Worm (Caenorhabditis elegans) whole organism, dauer: ENCODE results near the gene K01B6.3.

ENCODE experiments used
- unc-62 ChIP-seq: sonication (generic microtip); optimal IDR thresholded peaks from 2 replicates; lab custom pipeline; 2017; ENCODE audit warnings: missing biosample characterization, missing genetic modification reagents, missing genetic modification characterization

The K01B6.3 gene

DNA sequence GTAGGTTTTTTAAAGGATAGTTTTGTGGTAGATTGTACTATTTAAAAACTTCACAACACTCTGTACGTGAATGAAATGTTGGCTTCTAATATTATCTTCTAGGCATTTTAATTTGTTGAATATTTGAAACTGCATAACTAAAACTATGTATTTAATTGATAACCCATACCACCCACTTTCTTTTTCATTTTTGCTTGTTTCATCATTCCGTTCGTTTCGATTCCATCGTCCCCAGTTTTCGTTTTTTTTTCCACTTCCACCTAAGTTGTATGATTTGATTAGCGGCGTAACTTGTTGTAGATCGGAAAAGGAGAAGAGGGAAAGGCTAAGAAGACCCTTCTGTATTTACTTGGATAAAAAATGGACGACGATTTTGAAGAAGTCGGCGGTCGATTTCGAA is at the start of gene K01B6.3:
Gene K01B6.3 (plus strand): TSS at position 301 of the 400 bp plus-strand sequence.
- TF ChIP-seq unc-62 (GFP tag; lab: Kevin White, UChicago), result no peak

DNA sequence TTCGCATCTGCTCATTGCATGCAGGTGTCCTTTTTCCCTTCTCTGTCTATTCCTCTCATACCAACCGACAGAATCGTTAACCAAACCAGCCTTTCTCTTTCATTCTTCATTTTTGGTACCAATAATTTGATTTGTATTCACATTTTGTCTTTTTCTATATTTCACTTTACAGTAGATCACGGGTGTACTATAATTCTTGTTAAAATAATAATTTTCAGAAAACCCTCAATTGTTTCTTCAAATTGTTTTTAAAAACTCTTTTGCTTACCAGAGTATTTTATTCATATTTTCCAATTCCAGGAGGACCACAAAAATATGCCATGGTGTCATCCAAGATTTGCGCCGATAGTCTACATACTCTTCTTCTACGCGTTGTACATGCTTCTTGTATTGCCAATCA is 49.3 kb upstream of the K01B6.3 start, which contains the start of gene T02C1.2:
Gene T02C1.2 (plus strand): TSS at position 301 of the 400 bp plus-strand sequence.
- TF ChIP-seq unc-62 (GFP tag; lab: Kevin White, UChicago), result no peak

DNA sequence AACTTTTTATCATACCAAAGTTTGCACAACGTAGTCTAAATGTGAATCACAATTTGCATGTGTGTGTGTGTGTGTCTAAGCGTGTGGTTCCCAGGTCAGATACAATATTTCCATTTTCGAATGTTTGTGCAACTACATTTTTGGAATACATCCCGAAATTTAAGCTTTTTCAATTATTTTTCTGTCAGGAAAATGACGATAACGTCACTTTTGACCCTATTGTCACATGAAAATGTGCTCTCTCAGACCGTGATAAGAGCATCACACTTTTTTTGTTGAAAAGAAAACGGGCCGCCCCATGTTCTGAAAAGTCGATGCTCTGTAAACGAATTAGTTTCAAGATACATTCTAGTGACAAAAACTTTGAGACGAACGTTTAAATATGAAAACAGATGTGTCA is 45.0 kb upstream of the K01B6.3 start:
- no peak for TF ChIP-seq unc-62 (GFP tag; lab: Kevin White, UChicago)

ce11 chrIII:9255801-9256200 is 44.2 kb upstream of the K01B6.3 start:
- TF ChIP-seq unc-62 (GFP tag; lab: Kevin White, UChicago), result no peak

DNA sequence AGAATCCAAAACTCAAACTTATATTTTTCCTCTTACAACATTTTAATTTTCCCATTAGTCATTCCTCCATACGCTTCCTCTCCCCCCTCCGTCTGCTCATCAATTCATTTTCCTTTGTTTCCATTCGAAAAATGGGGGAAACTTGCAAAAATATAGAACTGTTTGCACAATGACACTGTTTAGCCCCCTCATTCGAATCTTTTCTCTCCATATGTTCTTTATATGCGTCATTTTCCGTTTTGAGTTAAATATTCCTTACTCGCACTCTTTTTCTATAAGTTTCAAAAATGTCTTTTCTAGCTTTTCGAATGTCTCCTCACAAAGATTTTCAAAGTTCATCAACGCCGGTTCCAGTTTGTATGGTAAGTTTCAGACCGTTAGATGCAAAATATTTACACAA is 43.1 kb upstream of the K01B6.3 start, which contains the start of gene M01A8.1:
Gene M01A8.1 (plus strand): TSS at position 301 of the 400 bp plus-strand sequence.
- TF ChIP-seq unc-62 (GFP tag; lab: Kevin White, UChicago), result no peak

DNA sequence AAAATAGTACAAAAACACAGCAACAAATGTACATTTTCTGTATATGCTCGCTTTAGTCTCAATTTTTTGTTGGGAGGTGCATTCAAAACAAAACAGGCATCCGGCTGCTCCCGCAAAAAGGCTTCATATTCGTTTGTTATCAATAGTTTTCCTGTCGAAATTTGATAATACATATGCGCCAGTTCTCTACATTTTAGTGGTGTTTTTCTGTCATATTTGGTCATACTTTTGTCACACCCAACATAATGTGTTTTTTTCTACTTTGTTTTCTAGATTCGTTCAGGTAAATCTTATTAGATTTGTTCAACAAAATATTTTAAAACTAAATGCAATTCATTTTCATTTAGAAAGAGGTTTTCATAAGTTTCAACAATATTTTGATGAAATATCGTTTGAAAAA is 41.5 kb upstream of the K01B6.3 start:
- no peak for TF ChIP-seq unc-62 (GFP tag; lab: Kevin White, UChicago)

DNA sequence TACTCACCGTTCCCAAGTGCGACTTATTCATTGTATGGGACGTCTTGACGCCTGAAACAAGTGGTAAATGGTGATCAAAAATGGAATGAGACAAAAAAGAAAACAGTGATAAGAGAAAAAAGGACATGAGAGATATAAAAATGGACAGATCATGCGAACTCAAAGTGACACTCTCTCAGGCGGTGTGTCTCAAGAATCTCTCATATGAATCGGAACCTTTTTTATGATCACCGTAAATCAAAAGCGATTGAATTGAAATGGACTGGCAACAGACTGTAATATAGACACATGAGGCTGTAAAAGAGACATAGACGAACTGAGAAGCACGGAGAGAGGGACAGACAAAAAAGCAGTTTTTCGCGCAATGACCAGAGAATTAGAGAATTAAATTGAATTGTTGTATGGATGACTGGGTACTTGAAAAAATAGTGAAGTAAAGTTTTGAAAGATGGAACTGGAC is 31.0 kb upstream of the K01B6.3 start, which contains the start of gene clip-1:
Gene clip-1 (minus strand): TSS at position 51 of the 460 bp plus-strand sequence.
- TF ChIP-seq unc-62 (GFP tag; lab: Kevin White, UChicago), result no peak

- TF ChIP-seq unc-62 (GFP tag; lab: Kevin White, UChicago), result no peak
Measured at ce11 chrIII:9270183-9270582, 29.8 kb upstream of the K01B6.3 start.

ce11 chrIII:9271389-9271918 is 28.6 kb upstream of the K01B6.3 start:
- no peak for TF ChIP-seq unc-62 (GFP tag; lab: Kevin White, UChicago)

- TF ChIP-seq unc-62 (GFP tag; lab: Kevin White, UChicago), result no peak
Measured at ce11 chrIII:9272107-9272506, 27.9 kb upstream of the K01B6.3 start.

DNA sequence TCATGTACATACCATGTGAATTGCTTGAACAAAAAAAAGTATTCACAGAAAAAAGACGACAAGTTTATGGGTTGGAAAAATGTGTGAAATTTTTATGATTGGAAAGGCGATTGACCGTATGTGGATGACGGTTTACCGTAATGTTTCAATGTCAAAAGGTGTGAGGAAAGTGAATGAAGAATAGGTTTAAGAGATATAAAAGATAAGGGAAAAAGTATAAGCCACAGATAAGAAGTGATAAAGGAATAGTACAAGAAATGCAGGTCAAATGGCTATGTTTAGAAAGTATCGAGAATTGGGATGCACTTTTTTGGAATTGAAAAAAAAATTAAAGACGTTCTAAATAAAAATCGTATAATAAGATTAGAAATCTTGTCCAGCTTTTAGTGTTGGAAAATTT is 22.2 kb upstream of the K01B6.3 start:
- no peak for TF ChIP-seq unc-62 (GFP tag; lab: Kevin White, UChicago)

DNA sequence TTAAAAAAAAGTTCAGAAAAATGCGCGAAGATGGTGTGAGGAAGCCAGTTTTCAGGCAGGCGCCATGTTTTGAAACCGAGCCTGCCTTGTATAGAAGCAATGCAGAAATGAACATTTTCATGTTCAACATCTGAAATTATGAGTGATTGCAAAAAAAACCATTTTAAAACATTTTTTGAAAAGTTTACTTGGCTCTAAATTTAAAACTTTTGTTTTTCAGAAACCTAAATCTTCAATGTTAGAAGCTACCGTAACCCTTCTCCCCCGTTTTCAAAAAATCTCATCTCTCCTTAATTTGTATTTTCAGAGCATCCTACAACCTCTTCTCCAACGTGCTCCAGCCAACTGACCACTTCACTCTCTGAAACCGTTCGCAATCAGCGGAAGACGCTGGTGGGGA is 18.5 kb upstream of the K01B6.3 start, which contains the start of gene fozi-1:
Gene fozi-1 (plus strand): TSS at position 301 of the 400 bp plus-strand sequence.
- no peak for TF ChIP-seq unc-62 (GFP tag; lab: Kevin White, UChicago)

DNA sequence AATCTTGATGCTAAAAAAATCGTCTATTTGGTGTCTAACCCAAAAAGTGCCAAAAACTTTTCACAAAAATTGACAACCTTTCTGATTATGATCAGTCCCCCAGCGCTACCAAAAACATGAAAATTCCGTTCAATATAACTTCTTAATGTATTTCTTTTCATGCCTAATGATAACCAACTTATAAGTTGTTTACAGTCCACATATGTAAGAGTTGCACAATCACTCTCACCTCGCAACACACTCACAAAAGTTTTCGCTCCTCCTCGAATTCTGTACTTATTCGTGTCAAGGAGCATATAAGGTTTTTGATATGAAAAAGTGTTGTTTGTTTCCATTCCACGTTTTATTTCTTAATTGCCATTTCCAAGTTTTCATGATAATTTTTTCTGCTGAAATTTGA is 11.5 kb upstream of the K01B6.3 start:
- no peak for TF ChIP-seq unc-62 (GFP tag; lab: Kevin White, UChicago)

ce11 chrIII:9289815-9290214 is 10.2 kb upstream of the K01B6.3 start:
- no peak for TF ChIP-seq unc-62 (GFP tag; lab: Kevin White, UChicago)

- no peak for TF ChIP-seq unc-62 (GFP tag; lab: Kevin White, UChicago)
Measured at ce11 chrIII:9297345-9297744, 2.7 kb upstream of the K01B6.3 start, which contains the start of gene K01B6.4. K01B6.4 (minus strand) TSS chrIII:9297445.

- no peak for TF ChIP-seq unc-62 (GFP tag; lab: Kevin White, UChicago)
Measured at ce11 chrIII:9299116-9299515, 903 bp upstream of the K01B6.3 start.

DNA sequence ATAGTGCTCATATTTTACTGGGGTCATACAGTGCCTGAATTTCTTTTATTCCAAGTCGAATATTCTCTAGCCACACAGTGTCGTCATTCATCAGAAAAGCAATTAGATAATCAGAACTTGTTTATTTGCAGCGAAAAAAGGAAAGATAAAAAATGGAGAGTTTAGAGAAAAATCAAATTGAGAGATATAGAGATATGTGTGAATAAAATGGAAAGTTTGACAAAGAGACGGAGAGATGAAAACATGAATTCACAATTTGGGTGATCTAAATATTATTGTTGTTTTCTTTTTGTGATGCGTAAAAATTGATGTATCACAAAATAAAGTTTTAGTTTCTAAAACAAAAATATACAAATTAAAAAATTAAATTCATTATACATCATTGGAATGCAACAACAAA is 651 bp downstream of the K01B6.3 start:
- no peak for TF ChIP-seq unc-62 (GFP tag; lab: Kevin White, UChicago)
